Fruit fly (Drosophila melanogaster) whole organism, wandering third instar larva: Measurements from ENCODE around the gene nol.

Source experiments
- CG32264 ChIP-seq: fragments of 200-800 bp; sonication (Bioruptor generic); optimal IDR thresholded peaks from 2 replicates; lab custom pipeline; 2016; ENCODE audit warnings: missing biosample characterization, missing genetic modification characterization
- CrebA ChIP-seq: fragments of 200-800 bp; sonication (Bioruptor generic); optimal IDR thresholded peaks from 2 replicates; lab custom pipeline; 2016; ENCODE audit warnings: missing biosample characterization, mild to moderate bottlenecking, missing genetic modification characterization, borderline replicate concordance
- Dfd ChIP-seq: fragments of >200 bp; optimal IDR thresholded peaks from 2 replicates; lab custom pipeline; 2017; ENCODE audit warnings: missing biosample characterization, missing genetic modification characterization
- GATAd ChIP-seq: sonication (Bioruptor generic); optimal IDR thresholded peaks from 2 replicates; lab custom pipeline; 2016; ENCODE audit warnings: missing biosample characterization, missing genetic modification characterization
- Hnf4 ChIP-seq: fragments of 200-800 bp; sonication (Bioruptor generic); optimal IDR thresholded peaks from 2 replicates; lab custom pipeline; 2016; ENCODE audit warnings: missing biosample characterization, mild to moderate bottlenecking, missing genetic modification characterization
- Hr83 ChIP-seq: fragments of 200-300 bp; sonication (Bioruptor generic); optimal IDR thresholded peaks from 2 replicates; lab custom pipeline; 2016; ENCODE audit warnings: missing biosample characterization, mild to moderate bottlenecking, missing genetic modification characterization, moderate library complexity; ENCODE audit not compliant: poor library complexity, severe bottlenecking
- Mio ChIP-seq: sonication (Bioruptor generic); optimal IDR thresholded peaks from 2 replicates; lab custom pipeline; 2016; ENCODE audit warnings: missing biosample characterization, missing genetic modification characterization
- Myc ChIP-seq: fragments of >200 bp; optimal IDR thresholded peaks from 2 replicates; lab custom pipeline; 2017
- N ChIP-seq: fragments of >200 bp; optimal IDR thresholded peaks from 2 replicates; lab custom pipeline; 2018; ENCODE audit warnings: missing biosample characterization, missing external identifiers, missing genetic modification characterization
- Rel ChIP-seq, 2 experiments: fragments of 200-800 bp; sonication (Bioruptor generic) in 1 of 2; optimal IDR thresholded peaks; 2 replicates in 1 of 2; 3 replicates in 1 of 2; lab custom pipeline; 2016 to 2019; ENCODE audit warnings: mild to moderate bottlenecking in 2 of 2, missing biosample characterization in 2 of 2, missing genetic modification characterization in 2 of 2, moderate library complexity in 1 of 2
- Vsx2 ChIP-seq: fragments of 200-300, 225-300 bp; sonication (Bioruptor generic); optimal IDR thresholded peaks from 2 replicates; lab custom pipeline; 2018; ENCODE audit warnings: missing biosample characterization, missing genetic modification characterization; ENCODE audit not compliant: partially characterized antibody
- br ChIP-seq: fragments of 200-800 bp; sonication (Bioruptor generic); optimal IDR thresholded peaks from 2 replicates; lab custom pipeline; 2016; ENCODE audit warnings: missing biosample characterization, missing genetic modification characterization
- jim ChIP-seq: fragments of 175-275, 200-325 bp; sonication (Bioruptor generic); optimal IDR thresholded peaks from 2 replicates; lab custom pipeline; 2016; ENCODE audit warnings: missing biosample characterization, mild to moderate bottlenecking, missing genetic modification characterization
- sage ChIP-seq: fragments of 200-800 bp; sonication (Bioruptor generic); optimal IDR thresholded peaks from 2 replicates; lab custom pipeline; 2016; ENCODE audit warnings: missing biosample characterization, mild to moderate bottlenecking, missing genetic modification characterization
- usp ChIP-seq: fragments of >200 bp; optimal IDR thresholded peaks from 2 replicates; lab custom pipeline; 2017; ENCODE audit warnings: missing biosample characterization, missing genetic modification characterization
- woc ChIP-seq: sonication (Bioruptor generic); optimal IDR thresholded peaks from 2 replicates; lab custom pipeline; 2016; ENCODE audit warnings: missing biosample characterization, mild to moderate bottlenecking, missing genetic modification characterization

The nol gene

dm6 chr3L:11173049-11173564, 42.5 kb downstream of the nol start, which contains the start of gene CG14142:
TSS of gene CG14142 (plus strand) at chr3L:11173514.
- TF ChIP-seq GATAd (no peak), usp (GFP tag; lab: Kevin White, UChicago) (no peak), Hnf4 (no peak), Vsx2 (no peak), Hr83 (GFP tag; lab: Kevin White, UChicago) (no peak), jim (no peak), br (GFP tag; lab: Kevin White, UChicago) (no peak), Myc (lab: Kevin White, UChicago) (no peak), N (no peak), Mio (GFP tag; lab: Kevin White, UChicago) (no peak), CrebA (GFP tag; lab: Kevin White, UChicago) (no peak), woc (GFP tag; lab: Kevin White, UChicago) (no peak), Dfd (GFP tag; lab: Kevin White, UChicago) (no peak), CG32264 (no peak), Rel (GFP tag; optimal IDR thresholded peaks at IDR 0.05; lab: Kevin White, UChicago) (no peak), Rel (tag; optimal IDR thresholded peaks at IDR 0.05; lab: Kevin White, UChicago) (no peak), sage (no peak)
